Worm (Caenorhabditis elegans): ENCODE results near the gene twk-2.

The twk-2 gene

ce11 chrII:4392526-4393057, 60.4 kb downstream of the twk-2 start, which contains the start of gene mlt-7:
Gene mlt-7 (plus strand): TSS chrII:4393007.
- peak; percentile 15 for TF ChIP-seq elt-1 (tag; optimal IDR thresholded peaks at IDR 0.05)
- TF ChIP-seq snpc-4 (tag; optimal IDR thresholded peaks at IDR 0.05) = no peak
- peak; percentile 91 for TF ChIP-seq nhr-25 (tag; optimal IDR thresholded peaks at IDR 0.05)
- TF ChIP-seq nhr-23 (tag; optimal IDR thresholded peaks at IDR 0.05) = peak; percentile 16
